Fruit fly (Drosophila melanogaster) whole organism, embryonic: ENCODE results near the gene melt.

Experiments used
- CG17328 ChIP-seq: fragments of 200-800 bp; sonication (Bioruptor generic); IDR thresholded peaks from 2 replicates; pipeline ENCODE4 v1.3.6; 2022; ENCODE audit warnings: missing biosample characterization, missing genetic modification characterization
- Pdp1 ChIP-seq, 2 experiments: fragments of 200-800 bp; sonication (Bioruptor generic); optimal IDR thresholded peaks; 3 replicates each; lab custom pipeline; 2016; ENCODE audit warnings: missing biosample characterization in 2 of 2, missing genetic modification characterization in 2 of 2, mild to moderate bottlenecking in 1 of 2, moderate library complexity in 1 of 2
- ara ChIP-seq: fragments of 200-800 bp; sonication (Bioruptor generic); IDR thresholded peaks from 2 replicates; pipeline ENCODE4 v1.3.6; 2022; ENCODE audit warnings: missing biosample characterization, missing genetic modification characterization
- fd102C ChIP-seq: fragments of 200-800 bp; sonication (Bioruptor generic); optimal IDR thresholded peaks from 2 replicates; lab custom pipeline; 2018; ENCODE audit warnings: missing biosample characterization, mild to moderate bottlenecking, missing genetic modification characterization, moderate library complexity
- sima ChIP-seq: fragments of 200-800 bp; sonication (Bioruptor generic); optimal IDR thresholded peaks from 2 replicates; lab custom pipeline; 2016; ENCODE audit warnings: missing biosample characterization, missing genetic modification characterization
- wek ChIP-seq: fragments of 200-800 bp; sonication (Bioruptor generic); optimal IDR thresholded peaks from 3 replicates; lab custom pipeline; 2018; ENCODE audit warnings: missing biosample characterization, mild to moderate bottlenecking, missing genetic modification characterization, moderate library complexity

dm6 chr3L:7134818-7135217 lies 502 bp downstream of the melt start:
- TF ChIP-seq CG17328 (GFP tag; lab: Robert Waterston, UW) (no peak), sima (GFP tag; lab: Kevin White, UChicago) (no peak), Pdp1 (GFP tag; optimal IDR thresholded peaks at IDR 0.05; lab: Kevin White, UChicago) (no peak), ara (GFP tag; lab: Robert Waterston, UW) (no peak), wek (GFP tag; lab: Kevin White, UChicago) (no peak), fd102C (GFP tag; lab: Kevin White, UChicago) (no peak)
